Fruit fly (Drosophila melanogaster) whole organism, pupa: ENCODE measurements around the gene yps.

ENCODE experiments used
- CG10348 ChIP-seq: fragments of 200-800 bp; sonication (Bioruptor generic); IDR thresholded peaks from 2 replicates; pipeline ENCODE4 v1.3.6; 2022; ENCODE audit warnings: missing biosample characterization, missing genetic modification characterization
- CG12605 ChIP-seq: fragments of 200-800 bp; sonication (Bioruptor generic); IDR thresholded peaks from 2 replicates; pipeline ENCODE4 v1.3.6; 2022; ENCODE audit warnings: missing biosample characterization, missing genetic modification characterization
- CG13204 ChIP-seq: fragments of 200-800 bp; sonication (Bioruptor generic); optimal IDR thresholded peaks from 2 replicates; lab custom pipeline; 2018; ENCODE audit warnings: missing biosample characterization, mild to moderate bottlenecking, missing genetic modification characterization, moderate library complexity
- CG14655 ChIP-seq: fragments of 200-800 bp; sonication (Bioruptor generic); optimal IDR thresholded peaks from 3 replicates; lab custom pipeline; 2017; ENCODE audit warnings: mild to moderate bottlenecking, missing biosample characterization, missing genetic modification reagents, missing genetic modification characterization
- CG15710 ChIP-seq: fragments of 200-800 bp; sonication (Bioruptor generic); optimal IDR thresholded peaks from 2 replicates; lab custom pipeline; 2018; ENCODE audit warnings: missing biosample characterization, mild to moderate bottlenecking, missing genetic modification characterization, moderate library complexity
- CG17806 ChIP-seq: fragments of 200-800 bp; sonication (Bioruptor generic); optimal IDR thresholded peaks from 2 replicates; lab custom pipeline; 2018; ENCODE audit warnings: missing biosample characterization, mild to moderate bottlenecking, missing genetic modification characterization, moderate library complexity
- CG32121 ChIP-seq: fragments of 200-800 bp; sonication (Bioruptor generic); IDR thresholded peaks from 2 replicates; pipeline ENCODE4 v1.3.6; 2022; ENCODE audit warnings: missing biosample characterization, missing genetic modification characterization
- CG34367 ChIP-seq: fragments of 200-800 bp; sonication (Bioruptor generic); optimal IDR thresholded peaks from 2 replicates; lab custom pipeline; 2018; ENCODE audit warnings: missing biosample characterization, mild to moderate bottlenecking, missing genetic modification characterization
- CG4496 ChIP-seq: fragments of 200-800 bp; sonication (Bioruptor generic); IDR thresholded peaks from 3 replicates; pipeline ENCODE4 v1.3.6; 2022; ENCODE audit warnings: missing biosample characterization, missing genetic modification characterization
- CG8159 ChIP-seq: fragments of 200-800 bp; sonication (Bioruptor generic); optimal IDR thresholded peaks from 3 replicates; lab custom pipeline; 2018; ENCODE audit warnings: missing biosample characterization, mild to moderate bottlenecking, missing genetic modification characterization, moderate library complexity
- CG8301 ChIP-seq: fragments of 200-800 bp; sonication (Bioruptor generic); optimal IDR thresholded peaks from 2 replicates; lab custom pipeline; 2018; ENCODE audit warnings: missing biosample characterization, mild to moderate bottlenecking, missing genetic modification characterization
- CG9948 ChIP-seq: fragments of 200-800 bp; sonication (Bioruptor generic); optimal IDR thresholded peaks from 2 replicates; lab custom pipeline; 2018; ENCODE audit warnings: missing biosample characterization, mild to moderate bottlenecking, missing genetic modification characterization, moderate library complexity
- D1 ChIP-seq: fragments of 200-800 bp; sonication (Bioruptor generic); optimal IDR thresholded peaks from 2 replicates; lab custom pipeline; 2018; ENCODE audit warnings: missing biosample characterization, mild to moderate bottlenecking, missing genetic modification characterization, moderate library complexity
- EcR ChIP-seq: fragments of 200-800 bp; sonication (Bioruptor generic); optimal IDR thresholded peaks from 3 replicates; lab custom pipeline; 2019; ENCODE audit warnings: missing biosample characterization, missing genetic modification characterization, mild to moderate bottlenecking, moderate library complexity, missing genetic modification reagents
- Ets98B ChIP-seq: fragments of 200-800 bp; sonication (Bioruptor generic); IDR thresholded peaks from 2 replicates; pipeline ENCODE4 v1.3.6; 2022; ENCODE audit warnings: missing biosample characterization, missing genetic modification characterization
- Pif1A ChIP-seq: fragments of 200-800 bp; sonication (Bioruptor generic); optimal IDR thresholded peaks from 3 replicates; lab custom pipeline; 2016; ENCODE audit warnings: missing biosample characterization, missing genetic modification characterization
- Pif1B ChIP-seq: fragments of 200-800 bp; sonication (Bioruptor generic); optimal IDR thresholded peaks from 3 replicates; lab custom pipeline; 2016; ENCODE audit warnings: missing biosample characterization, missing genetic modification characterization
- Snoo ChIP-seq: fragments of 200-800 bp; sonication (Bioruptor generic); optimal IDR thresholded peaks from 3 replicates; lab custom pipeline; 2017; ENCODE audit warnings: missing biosample characterization, mild to moderate bottlenecking, missing genetic modification characterization, inconsistent platforms
- fd96Ca ChIP-seq: fragments of 200-800 bp; sonication (Bioruptor generic); IDR thresholded peaks from 3 replicates; pipeline ENCODE4 v1.3.6; 2022; ENCODE audit warnings: missing biosample characterization, missing genetic modification characterization
- gl ChIP-seq: fragments of 200-800 bp; sonication (Bioruptor generic); optimal IDR thresholded peaks from 2 replicates; lab custom pipeline; 2018; ENCODE audit warnings: missing biosample characterization, mild to moderate bottlenecking, missing genetic modification characterization
- rn ChIP-seq: fragments of 200-800 bp; sonication (Bioruptor generic); IDR thresholded peaks from 2 replicates; pipeline ENCODE4 v1.3.6; 2022; ENCODE audit warnings: missing biosample characterization, missing genetic modification characterization

Gene yps

DNA sequence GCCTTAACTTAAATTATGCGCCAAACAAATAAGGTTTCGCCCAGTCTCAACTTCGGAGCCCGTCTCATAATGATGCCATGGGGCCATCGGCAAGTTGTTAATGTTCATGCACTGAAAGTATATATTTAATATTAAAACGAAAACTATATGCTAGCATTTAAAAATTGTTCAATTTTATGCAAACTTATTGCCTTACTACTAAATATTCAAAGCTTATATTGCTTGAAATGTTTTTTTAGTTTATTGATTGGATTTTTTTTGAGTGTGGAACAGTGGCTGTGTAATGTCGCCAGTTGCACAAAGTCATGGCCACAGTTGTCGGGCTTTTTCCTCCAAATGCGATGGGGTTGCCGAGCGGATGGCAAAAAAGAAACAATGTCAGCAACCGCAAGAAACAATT lies 10.8 kb downstream of the yps start:
- TF ChIP-seq Snoo (tag; lab: Kevin White, UChicago), result peak; percentile 76
- peak; percentile 70 for TF ChIP-seq D1 (tag; lab: Kevin White, UChicago)
- peak; percentile 83 for TF ChIP-seq CG14655
- peak; percentile 80 for TF ChIP-seq CG8301 (tag; lab: Kevin White, UChicago)
- TF ChIP-seq Pif1A, result peak; percentile 88
- TF ChIP-seq EcR, result peak; percentile 74
- peak; percentile 74 for TF ChIP-seq CG32121 (GFP tag; lab: Robert Waterston, UW)
- TF ChIP-seq CG10348 (GFP tag; lab: Robert Waterston, UW), result no peak
- no peak for TF ChIP-seq CG13204 (GFP tag; lab: Kevin White, UChicago)
- TF ChIP-seq CG15710 (tag; lab: Kevin White, UChicago), result peak; percentile 83
- TF ChIP-seq Ets98B (GFP tag; lab: Robert Waterston, UW), result peak; percentile 85
- TF ChIP-seq Pif1B (GFP tag; lab: Kevin White, UChicago), result peak; percentile 88
- TF ChIP-seq gl (tag; lab: Kevin White, UChicago), result peak; percentile 63
- peak; percentile 79 for TF ChIP-seq CG9948 (tag; lab: Kevin White, UChicago)
- peak; percentile 69; the same call in 2 of the 3 replicates for TF ChIP-seq fd96Ca (GFP tag; lab: Robert Waterston, UW)
- TF ChIP-seq CG8159 (tag; lab: Kevin White, UChicago), result peak; percentile 92
- TF ChIP-seq CG4496 (GFP tag; lab: Robert Waterston, UW), result peak; percentile 82
- TF ChIP-seq rn (GFP tag; lab: Robert Waterston, UW), result peak; percentile 76
- TF ChIP-seq CG34367 (tag; lab: Kevin White, UChicago), result peak; percentile 67
- TF ChIP-seq CG17806 (tag; lab: Kevin White, UChicago), result peak; percentile 90
- TF ChIP-seq CG12605 (GFP tag; lab: Robert Waterston, UW), result peak; percentile 84

DNA sequence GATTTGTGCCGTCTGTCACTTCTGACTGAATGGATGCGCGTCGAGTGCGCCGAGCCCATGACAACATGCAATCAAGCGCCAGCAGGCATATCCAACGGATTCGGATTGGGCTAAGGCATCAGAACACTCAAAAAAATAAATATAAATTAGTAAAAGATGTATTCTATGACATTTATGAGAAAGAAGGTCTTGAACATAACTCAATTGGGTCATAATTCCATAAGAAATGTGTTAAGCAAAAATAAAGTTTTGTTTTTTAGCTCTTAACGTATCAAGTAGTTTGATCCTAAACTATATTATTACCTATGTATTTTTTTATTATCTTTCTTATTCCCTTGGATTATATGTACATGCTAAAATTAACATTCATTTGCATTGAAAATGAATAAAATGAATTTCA lies 11.4 kb downstream of the yps start:
- TF ChIP-seq gl (tag; lab: Kevin White, UChicago) (no peak), Ets98B (GFP tag; lab: Robert Waterston, UW) (no peak), CG4496 (GFP tag; lab: Robert Waterston, UW) (no peak), CG10348 (GFP tag; lab: Robert Waterston, UW) (no peak), rn (GFP tag; lab: Robert Waterston, UW) (no peak), Pif1A (no peak), CG8159 (tag; lab: Kevin White, UChicago) (peak; percentile 57), CG8301 (tag; lab: Kevin White, UChicago) (no peak), CG9948 (tag; lab: Kevin White, UChicago) (peak; percentile 54), CG32121 (GFP tag; lab: Robert Waterston, UW) (no peak), D1 (tag; lab: Kevin White, UChicago) (no peak), CG13204 (GFP tag; lab: Kevin White, UChicago) (no peak), CG15710 (tag; lab: Kevin White, UChicago) (peak; percentile 44), CG17806 (tag; lab: Kevin White, UChicago) (peak; percentile 56), EcR (no peak), CG12605 (GFP tag; lab: Robert Waterston, UW) (no peak), fd96Ca (GFP tag; lab: Robert Waterston, UW) (no peak), CG34367 (tag; lab: Kevin White, UChicago) (peak; percentile 51), CG14655 (no peak), Snoo (tag; lab: Kevin White, UChicago) (no peak), Pif1B (GFP tag; lab: Kevin White, UChicago) (no peak)

dm6 chr3L:12112967-12113366 lies 12.0 kb downstream of the yps start:
- TF ChIP-seq gl (tag; lab: Kevin White, UChicago) (no peak), CG15710 (tag; lab: Kevin White, UChicago) (peak; percentile 39), CG13204 (GFP tag; lab: Kevin White, UChicago) (no peak), CG4496 (GFP tag; lab: Robert Waterston, UW) (no peak), Pif1B (GFP tag; lab: Kevin White, UChicago) (no peak), CG14655 (peak; percentile 59), Ets98B (GFP tag; lab: Robert Waterston, UW) (no peak), CG9948 (tag; lab: Kevin White, UChicago) (peak; percentile 55), Pif1A (no peak), CG8159 (tag; lab: Kevin White, UChicago) (peak; percentile 73), CG32121 (GFP tag; lab: Robert Waterston, UW) (no peak), CG34367 (tag; lab: Kevin White, UChicago) (no peak), rn (GFP tag; lab: Robert Waterston, UW) (no peak), fd96Ca (GFP tag; lab: Robert Waterston, UW) (no peak), D1 (tag; lab: Kevin White, UChicago) (no peak), EcR (no peak), Snoo (tag; lab: Kevin White, UChicago) (no peak), CG12605 (GFP tag; lab: Robert Waterston, UW) (no peak), CG8301 (tag; lab: Kevin White, UChicago) (peak; percentile 38), CG17806 (tag; lab: Kevin White, UChicago) (peak; percentile 47), CG10348 (GFP tag; lab: Robert Waterston, UW) (no peak)

- TF ChIP-seq CG4496 (GFP tag; lab: Robert Waterston, UW) (no peak), rn (GFP tag; lab: Robert Waterston, UW) (peak; percentile 60; the same call in 1 of the 2 replicates), CG9948 (tag; lab: Kevin White, UChicago) (peak; percentile 91), D1 (tag; lab: Kevin White, UChicago) (peak; percentile 92), CG17806 (tag; lab: Kevin White, UChicago) (peak; percentile 84), CG34367 (tag; lab: Kevin White, UChicago) (peak; percentile 77), Pif1A (peak; percentile 61), Snoo (tag; lab: Kevin White, UChicago) (peak; percentile 85), gl (tag; lab: Kevin White, UChicago) (no peak), EcR (peak; percentile 96), CG15710 (tag; lab: Kevin White, UChicago) (peak; percentile 86), CG13204 (GFP tag; lab: Kevin White, UChicago) (peak; percentile 36), Pif1B (GFP tag; lab: Kevin White, UChicago) (peak; percentile 64), fd96Ca (GFP tag; lab: Robert Waterston, UW) (no peak), CG12605 (GFP tag; lab: Robert Waterston, UW) (peak; percentile 44; the same call in 1 of the 2 replicates), CG32121 (GFP tag; lab: Robert Waterston, UW) (no peak), CG8159 (tag; lab: Kevin White, UChicago) (peak; percentile 90), CG14655 (peak; percentile 81), CG8301 (tag; lab: Kevin White, UChicago) (peak; percentile 65), CG10348 (GFP tag; lab: Robert Waterston, UW) (no peak), Ets98B (GFP tag; lab: Robert Waterston, UW) (no peak; the same call in 1 of the 2 replicates)
Measured at dm6 chr3L:12111081-12111958, 13.6 kb downstream of the yps start.
